Fruit fly (Drosophila melanogaster) whole organism, embryonic: Measurements from ENCODE around the gene mRpS2.
A peak's percentile ranks its signal among the peaks of the same experiment; 100 is the strongest.

Source experiments
- Ada2b ChIP-seq: fragments of 200-800 bp; sonication (Bioruptor generic); IDR thresholded peaks from 2 replicates; pipeline ENCODE4 v1.3.6; 2022; ENCODE audit warnings: missing biosample characterization, missing genetic modification characterization
- Atf-2 ChIP-seq: fragments of 200-800 bp; sonication (Bioruptor generic); optimal IDR thresholded peaks from 2 replicates; lab custom pipeline; 2016; ENCODE audit warnings: missing biosample characterization, missing genetic modification characterization
- BEAF-32 ChIP-seq: fragments of 200-800 bp; sonication (Bioruptor generic); optimal IDR thresholded peaks from 3 replicates; lab custom pipeline; 2017; ENCODE audit warnings: missing biosample characterization, missing genetic modification characterization, mild to moderate bottlenecking, moderate library complexity, missing genetic modification reagents
- BtbVII ChIP-seq: fragments of 200-800 bp; sonication (Bioruptor generic); optimal IDR thresholded peaks from 3 replicates; lab custom pipeline; 2017; ENCODE audit warnings: missing biosample characterization, mild to moderate bottlenecking, missing genetic modification characterization
- CG10147 ChIP-seq: fragments of 200-800 bp; sonication (Bioruptor generic); optimal IDR thresholded peaks from 2 replicates; lab custom pipeline; 2019; ENCODE audit warnings: missing biosample characterization, mild to moderate bottlenecking, missing genetic modification characterization, moderate library complexity
- CG10366 ChIP-seq: fragments of 200-800 bp; sonication (Bioruptor generic); IDR thresholded peaks from 2 replicates; pipeline ENCODE4 v1.3.6; 2022; ENCODE audit warnings: missing biosample characterization, missing genetic modification characterization
- CG10462 ChIP-seq: fragments of 200-800 bp; sonication (Bioruptor generic); optimal IDR thresholded peaks from 2 replicates; lab custom pipeline; 2016; ENCODE audit warnings: missing biosample characterization, missing genetic modification characterization
- CG13287 ChIP-seq: fragments of 200-800 bp; sonication (Bioruptor generic); IDR thresholded peaks from 2 replicates; pipeline ENCODE4 v1.3.6; 2022; ENCODE audit warnings: missing biosample characterization, missing genetic modification characterization; ENCODE audit not compliant: partially characterized antibody
- CG15011 ChIP-seq: fragments of 200-800 bp; sonication (Bioruptor generic); optimal IDR thresholded peaks from 3 replicates; lab custom pipeline; 2018; ENCODE audit warnings: missing biosample characterization, mild to moderate bottlenecking, missing genetic modification characterization
- CG15514 ChIP-seq: fragments of 200-800 bp; sonication (Bioruptor generic); optimal IDR thresholded peaks from 3 replicates; lab custom pipeline; 2017; ENCODE audit warnings: missing biosample characterization, missing genetic modification characterization, mild to moderate bottlenecking, moderate library complexity, missing genetic modification reagents
- CG15696 ChIP-seq: fragments of 200-800 bp; sonication (Bioruptor generic); optimal IDR thresholded peaks from 2 replicates; lab custom pipeline; 2019; ENCODE audit warnings: missing biosample characterization, mild to moderate bottlenecking, missing genetic modification characterization, moderate library complexity
- CG16863 ChIP-seq: fragments of 200-800 bp; sonication (Bioruptor generic); optimal IDR thresholded peaks from 3 replicates; lab custom pipeline; 2016; ENCODE audit warnings: missing biosample characterization, missing genetic modification characterization
- CG2678 ChIP-seq: fragments of 200-800 bp; sonication (Bioruptor generic); optimal IDR thresholded peaks from 3 replicates; lab custom pipeline; 2019; ENCODE audit warnings: missing biosample characterization, mild to moderate bottlenecking, missing genetic modification characterization, moderate library complexity
- CG31441 ChIP-seq: fragments of 200-800 bp; sonication (Bioruptor generic); IDR thresholded peaks from 2 replicates; pipeline ENCODE4 v1.3.6; 2022; ENCODE audit warnings: missing biosample characterization, missing genetic modification characterization
- CG4328 ChIP-seq: fragments of 200-800 bp; sonication (Bioruptor generic); optimal IDR thresholded peaks from 3 replicates; lab custom pipeline; 2017; ENCODE audit warnings: missing biosample characterization, missing genetic modification reagents, missing genetic modification characterization
- CG6254 ChIP-seq: fragments of 200-800 bp; sonication (Bioruptor generic); optimal IDR thresholded peaks from 3 replicates; lab custom pipeline; 2017; ENCODE audit warnings: mild to moderate bottlenecking, missing biosample characterization, missing genetic modification reagents, missing genetic modification characterization
- CG7271 ChIP-seq: fragments of 200-800 bp; sonication (Bioruptor generic); optimal IDR thresholded peaks from 2 replicates; lab custom pipeline; 2018; ENCODE audit warnings: missing biosample characterization, mild to moderate bottlenecking, missing genetic modification characterization, moderate library complexity
- CG7372 ChIP-seq: fragments of 200-800 bp; sonication (Bioruptor generic); IDR thresholded peaks from 2 replicates; pipeline ENCODE4 v1.3.6; 2022; ENCODE audit warnings: missing biosample characterization, missing genetic modification characterization
- Dbx ChIP-seq: fragments of 200-800 bp; sonication (Bioruptor generic); IDR thresholded peaks from 3 replicates; pipeline ENCODE4 v1.3.6; 2022; ENCODE audit warnings: missing biosample characterization, missing genetic modification characterization
- Dek ChIP-seq: fragments of 200-800 bp; sonication (Bioruptor generic); optimal IDR thresholded peaks from 3 replicates; lab custom pipeline; 2019; ENCODE audit warnings: missing biosample characterization, mild to moderate bottlenecking, missing genetic modification characterization, moderate library complexity
- Fer1 ChIP-seq: fragments of 200-800 bp; sonication (Bioruptor generic); optimal IDR thresholded peaks from 2 replicates; lab custom pipeline; 2017; ENCODE audit warnings: missing biosample characterization, mild to moderate bottlenecking, missing genetic modification characterization
- HLH4C ChIP-seq: fragments of 200-800 bp; sonication (Bioruptor generic); IDR thresholded peaks from 3 replicates; pipeline ENCODE4 v1.3.6; 2022; ENCODE audit warnings: missing biosample characterization, missing genetic modification characterization; ENCODE audit not compliant: partially characterized antibody
- Hr78 ChIP-seq, 2 experiments: fragments of 200-800 bp in 1 of 2; fragments of >200 bp in 1 of 2; sonication (Bioruptor generic) in 1 of 2; optimal IDR thresholded peaks; 2 replicates each; lab custom pipeline; 2017 to 2019; ENCODE audit warnings: missing biosample characterization in 2 of 2, missing genetic modification characterization in 2 of 2, mild to moderate bottlenecking in 1 of 2, moderate library complexity in 1 of 2
- Jarid2 ChIP-seq: fragments of 200-800 bp; sonication (Bioruptor generic); optimal IDR thresholded peaks from 3 replicates; lab custom pipeline; 2017; ENCODE audit warnings: mild to moderate bottlenecking, missing biosample characterization, missing genetic modification reagents, missing genetic modification characterization
- MBD-R2 ChIP-seq: fragments of 200-800 bp; sonication (Bioruptor generic); IDR thresholded peaks from 2 replicates; pipeline ENCODE4 v1.3.6; 2022; ENCODE audit warnings: missing biosample characterization, missing genetic modification characterization
- Nf-YB ChIP-seq: fragments of 200-800 bp; sonication (Bioruptor generic); optimal IDR thresholded peaks from 3 replicates; lab custom pipeline; 2019; ENCODE audit warnings: missing biosample characterization, mild to moderate bottlenecking, missing genetic modification characterization, moderate library complexity
- Oaz ChIP-seq: fragments of 200-800 bp; sonication (Bioruptor generic); IDR thresholded peaks from 2 replicates; pipeline ENCODE4 v1.3.6; 2022; ENCODE audit warnings: missing biosample characterization, missing genetic modification characterization
- PHDP ChIP-seq: fragments of 200-800 bp; sonication (Bioruptor generic); optimal IDR thresholded peaks from 3 replicates; lab custom pipeline; 2018; ENCODE audit warnings: missing biosample characterization, mild to moderate bottlenecking, missing genetic modification characterization, moderate library complexity
- abd-A ChIP-seq: fragments of 200-800 bp; sonication (Bioruptor generic); optimal IDR thresholded peaks from 3 replicates; lab custom pipeline; 2019; ENCODE audit warnings: missing biosample characterization, mild to moderate bottlenecking, missing genetic modification characterization, moderate library complexity
- crc ChIP-seq: fragments of 200-800 bp; sonication (Bioruptor generic); optimal IDR thresholded peaks from 2 replicates; lab custom pipeline; 2016; ENCODE audit warnings: missing biosample characterization, missing genetic modification characterization
- cwo ChIP-seq: fragments of 200-800 bp; sonication (Bioruptor generic); optimal IDR thresholded peaks from 3 replicates; lab custom pipeline; 2017; ENCODE audit warnings: missing biosample characterization, missing genetic modification characterization, mild to moderate bottlenecking, moderate library complexity, missing genetic modification reagents
- da ChIP-seq: fragments of 200-800 bp; sonication (Bioruptor generic); optimal IDR thresholded peaks from 2 replicates; lab custom pipeline; 2016; ENCODE audit warnings: missing biosample characterization, missing genetic modification characterization
- gcm2 ChIP-seq: fragments of 200-800 bp; sonication (Bioruptor generic); optimal IDR thresholded peaks from 2 replicates; lab custom pipeline; 2016; ENCODE audit warnings: missing biosample characterization, missing genetic modification characterization
- grau ChIP-seq: fragments of 200-800 bp; optimal IDR thresholded peaks from 3 replicates; lab custom pipeline; 2019; ENCODE audit warnings: missing biosample characterization, mild to moderate bottlenecking, missing genetic modification characterization, moderate library complexity
- gsb ChIP-seq: fragments of 200-800 bp; sonication (Bioruptor generic); IDR thresholded peaks from 2 replicates; pipeline ENCODE4 v1.3.6; 2022; ENCODE audit warnings: missing biosample characterization, missing genetic modification characterization
- lbe ChIP-seq: fragments of 200-800 bp; sonication (Bioruptor generic); optimal IDR thresholded peaks from 2 replicates; lab custom pipeline; 2016; ENCODE audit warnings: missing biosample characterization, mild to moderate bottlenecking, missing genetic modification characterization
- lola ChIP-seq, 3 experiments: fragments of >200 bp in 2 of 3; fragments of 200-800 bp in 1 of 3; sonication (Bioruptor generic) in 1 of 3; optimal IDR thresholded peaks; 2 replicates each; lab custom pipeline; 2017 to 2019; ENCODE audit warnings: missing biosample characterization in 3 of 3, missing genetic modification characterization in 3 of 3, mild to moderate bottlenecking in 1 of 3, moderate library complexity in 1 of 3
- org-1 ChIP-seq: fragments of 200-800 bp; sonication (Bioruptor generic); optimal IDR thresholded peaks from 2 replicates; lab custom pipeline; 2017; ENCODE audit warnings: missing biosample characterization, missing genetic modification characterization
- pros ChIP-seq: fragments of 200-800 bp; sonication (Bioruptor generic); optimal IDR thresholded peaks from 3 replicates; lab custom pipeline; 2019; ENCODE audit warnings: missing biosample characterization, mild to moderate bottlenecking, missing genetic modification characterization, moderate library complexity
- pzg ChIP-seq: fragments of 200-800 bp; sonication (Bioruptor generic); optimal IDR thresholded peaks from 3 replicates; lab custom pipeline; 2018; ENCODE audit warnings: missing biosample characterization, mild to moderate bottlenecking, missing genetic modification characterization, moderate library complexity
- repo ChIP-seq: fragments of 200-800 bp; sonication (Bioruptor generic); optimal IDR thresholded peaks from 2 replicates; lab custom pipeline; 2016; ENCODE audit warnings: missing biosample characterization, missing genetic modification characterization
- ro ChIP-seq: fragments of 200-800 bp; sonication (Bioruptor generic); IDR thresholded peaks from 2 replicates; pipeline ENCODE4 v1.3.6; 2022; ENCODE audit warnings: missing biosample characterization, missing genetic modification characterization
- run ChIP-seq: fragments of 200-800 bp; sonication (Bioruptor generic); optimal IDR thresholded peaks from 3 replicates; lab custom pipeline; 2018; ENCODE audit warnings: missing biosample characterization, mild to moderate bottlenecking, missing genetic modification characterization
- ssp ChIP-seq: fragments of 200-800 bp; sonication (Bioruptor generic); IDR thresholded peaks from 2 replicates; pipeline ENCODE4 v1.3.6; 2022; ENCODE audit warnings: missing biosample characterization, missing genetic modification characterization
- tap ChIP-seq: fragments of 200-800 bp; optimal IDR thresholded peaks from 3 replicates; lab custom pipeline; 2019; ENCODE audit warnings: missing biosample characterization, mild to moderate bottlenecking, missing genetic modification characterization, moderate library complexity
- tin ChIP-seq: fragments of 200-800 bp; sonication (Bioruptor generic); optimal IDR thresholded peaks from 3 replicates; lab custom pipeline; 2016; ENCODE audit warnings: missing biosample characterization, missing genetic modification characterization
- trem ChIP-seq: fragments of 200-800 bp; optimal IDR thresholded peaks from 3 replicates; lab custom pipeline; 2019; ENCODE audit warnings: missing biosample characterization, mild to moderate bottlenecking, missing genetic modification characterization, moderate library complexity
- trh ChIP-seq: fragments of 200-800 bp; sonication (Bioruptor generic); optimal IDR thresholded peaks from 2 replicates; lab custom pipeline; 2016; ENCODE audit warnings: missing biosample characterization, missing genetic modification characterization
- twi ChIP-seq: fragments of 200-800 bp; optimal IDR thresholded peaks from 2 replicates; lab custom pipeline; 2019; ENCODE audit warnings: missing biosample characterization, mild to moderate bottlenecking, missing genetic modification characterization, moderate library complexity

mRpS2 gene

DNA sequence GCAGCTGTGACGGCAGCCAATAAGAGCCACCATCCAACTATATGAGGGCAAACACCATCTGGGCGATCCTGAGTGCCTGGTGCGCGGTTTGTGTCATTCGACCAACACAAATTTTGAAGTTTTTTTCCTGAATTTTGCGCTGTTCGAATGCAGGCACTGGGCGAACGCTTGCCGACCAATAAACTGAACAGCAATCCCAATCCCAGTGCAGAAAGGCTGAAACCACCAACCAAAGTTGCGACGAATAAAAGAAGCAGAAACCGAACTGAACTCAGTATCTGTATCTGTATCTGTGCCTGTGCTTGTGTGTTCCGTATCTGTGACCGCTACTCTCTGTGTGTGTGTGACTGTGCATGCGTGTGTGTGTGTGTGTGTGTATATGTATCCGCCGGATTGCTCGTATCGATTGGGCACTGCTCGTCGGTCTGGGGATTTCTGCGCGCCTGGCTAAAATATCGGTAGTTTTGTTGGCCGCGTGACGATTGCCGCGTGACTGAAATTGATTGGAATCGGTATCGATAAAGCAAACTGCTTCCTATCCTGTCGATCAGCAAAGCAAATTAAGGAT, 38.6 kb downstream of the mRpS2 start (continued):
- TF ChIP-seq crc (GFP tag; lab: Kevin White, UChicago) (no peak), Ada2b (GFP tag; lab: Robert Waterston, UW) (no peak), da (GFP tag; lab: Kevin White, UChicago) (no peak), Fer1 (GFP tag; lab: Kevin White, UChicago) (no peak), CG15514 (GFP tag; lab: Kevin White, UChicago) (no peak), lola (GFP tag; optimal IDR thresholded peaks at IDR 0.05; lab: Kevin White, UChicago) (peak in 1 of 3 experiments; percentile 90), CG7372 (GFP tag; lab: Robert Waterston, UW) (no peak), Dbx (GFP tag; lab: Robert Waterston, UW) (peak; percentile 43; the same call in 1 of the 3 replicates), CG15696 (tag; lab: Kevin White, UChicago) (no peak), MBD-R2 (GFP tag; lab: Robert Waterston, UW) (no peak), CG7271 (tag; lab: Kevin White, UChicago) (no peak), BEAF-32 (peak; percentile 71), org-1 (GFP tag; lab: Kevin White, UChicago) (no peak), CG10462 (GFP tag; lab: Kevin White, UChicago) (no peak), tap (no peak), CG10366 (GFP tag; lab: Robert Waterston, UW) (no peak), trem (no peak), gcm2 (GFP tag; lab: Kevin White, UChicago) (no peak), trh (no peak), CG15011 (GFP tag; lab: Kevin White, UChicago) (no peak), cwo (peak; percentile 95), abd-A (tag; lab: Kevin White, UChicago) (peak; percentile 94), tin (GFP tag; lab: Kevin White, UChicago) (no peak), HLH4C (GFP tag; lab: Robert Waterston, UW) (peak; percentile 60; the same call in 1 of the 3 replicates), ro (GFP tag; lab: Robert Waterston, UW) (no peak), CG13287 (peak; percentile 75), CG4328 (GFP tag; lab: Kevin White, UChicago) (peak; percentile 31), pros (GFP tag; lab: Kevin White, UChicago) (peak; percentile 15), CG16863 (GFP tag; lab: Kevin White, UChicago) (no peak), ssp (GFP tag; lab: Robert Waterston, UW) (no peak), CG6254 (GFP tag; lab: Kevin White, UChicago) (no peak), gsb (GFP tag; lab: Robert Waterston, UW) (no peak), Dek (tag; lab: Kevin White, UChicago) (no peak), CG31441 (GFP tag; lab: Robert Waterston, UW) (no peak), PHDP (tag; lab: Kevin White, UChicago) (no peak), Atf-2 (no peak), run (tag; lab: Kevin White, UChicago) (peak; percentile 43), lbe (GFP tag; lab: Kevin White, UChicago) (peak; percentile 17), Jarid2 (GFP tag; lab: Kevin White, UChicago) (no peak), repo (GFP tag; lab: Kevin White, UChicago) (no peak), CG10147 (GFP tag; lab: Kevin White, UChicago) (no peak), pzg (peak; percentile 13), twi (tag; lab: Kevin White, UChicago) (no peak), grau (tag; lab: Kevin White, UChicago) (no peak), Hr78 (GFP tag; optimal IDR thresholded peaks at IDR 0.05; lab: Kevin White, UChicago) (peak in 1 of 2 experiments; percentile 52), CG2678 (tag; lab: Kevin White, UChicago) (no peak), Nf-YB (GFP tag; lab: Kevin White, UChicago) (peak; percentile 100), Oaz (GFP tag; lab: Robert Waterston, UW) (no peak), BtbVII (GFP tag; lab: Kevin White, UChicago) (peak; percentile 36)
